Worm (Caenorhabditis elegans) whole organism, young adult: ENCODE measurements around the gene irld-34.

ENCODE experiments used
- B0019.2 ChIP-seq: fragments of 200-800 bp; sonication (Bioruptor generic); conservative IDR thresholded peaks from 2 replicates; pipeline ENCODE4 v1.3.6; 2022; ENCODE audit warnings: missing genetic modification reagents, missing genetic modification characterization, missing compliant biosample characterization
- D2030.7 ChIP-seq: fragments of 200-800 bp; sonication (Bioruptor generic); IDR thresholded peaks from 2 replicates; pipeline ENCODE4 v1.3.6; 2022; ENCODE audit warnings: missing genetic modification reagents, missing genetic modification characterization, missing compliant biosample characterization
- ama-1 ChIP-seq, 3 experiments: fragments of 150-350 bp in 1 of 3; sonication (generic microtip) in 2 of 3; optimal IDR thresholded peaks; 2 replicates each; lab custom pipeline; 2014 to 2018; ENCODE audit warnings: missing biosample characterization in 2 of 3, missing genetic modification characterization in 2 of 3, missing genetic modification reagents in 2 of 3
- athp-1 ChIP-seq: sonication (generic microtip); optimal IDR thresholded peaks from 2 replicates; lab custom pipeline; 2017; ENCODE audit warnings: mild to moderate bottlenecking, missing genetic modification characterization, missing compliant biosample characterization
- bed-1 ChIP-seq: fragments of 200-800 bp; sonication (Bioruptor generic); IDR thresholded peaks from 2 replicates; pipeline ENCODE4 v1.3.6; 2022; ENCODE audit warnings: missing genetic modification reagents, missing genetic modification characterization, missing compliant biosample characterization
- ceh-100 ChIP-seq: fragments of 200-800 bp; sonication (Bioruptor generic); IDR thresholded peaks from 2 replicates; pipeline ENCODE4 v1.3.6; 2022; ENCODE audit warnings: missing genetic modification reagents, missing genetic modification characterization, missing compliant biosample characterization
- sptf-2 ChIP-seq: fragments of 200-800 bp; sonication (Bioruptor generic); optimal IDR thresholded peaks from 2 replicates; lab custom pipeline; 2018; ENCODE audit warnings: mild to moderate bottlenecking, missing genetic modification characterization, missing compliant biosample characterization

DNA sequence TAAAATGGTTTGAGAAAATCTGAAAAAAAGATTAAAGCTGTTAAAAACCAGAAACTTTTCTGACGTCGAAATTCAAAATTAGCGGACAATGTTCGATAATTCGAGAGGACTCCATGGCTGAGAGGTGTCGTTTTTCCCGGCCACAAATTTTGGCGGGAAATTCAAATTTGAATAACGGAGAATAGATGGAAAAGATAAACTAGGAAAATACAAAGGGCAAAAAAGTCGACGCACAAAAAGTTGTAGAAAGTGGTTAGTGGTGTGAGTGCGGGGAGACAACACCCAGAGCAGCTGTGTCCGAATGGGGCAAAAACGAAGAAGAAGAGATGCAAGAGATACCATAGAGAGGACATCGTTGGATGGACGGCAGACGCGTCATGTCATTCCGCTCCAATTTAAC lies 36.2 kb downstream of the irld-34 start, which contains the start of gene cls-3:
- TF ChIP-seq ceh-100 (GFP tag; lab: Robert Waterston, UW) (no peak), bed-1 (GFP tag; lab: Robert Waterston, UW) (no peak), athp-1 (no peak), B0019.2 (GFP tag; lab: Robert Waterston, UW) (no peak), D2030.7 (no peak), ama-1 (optimal IDR thresholded peaks at IDR 0.05; lab: Kevin White, UChicago) (no peak), ama-1 (GFP tag; optimal IDR thresholded peaks at IDR 0.05; lab: Kevin White, UChicago) (no peak), sptf-2 (GFP tag; lab: Kevin White, UChicago) (no peak)
